Worm (Caenorhabditis elegans): ENCODE data around the gene Y39E4B.13.

DNA sequence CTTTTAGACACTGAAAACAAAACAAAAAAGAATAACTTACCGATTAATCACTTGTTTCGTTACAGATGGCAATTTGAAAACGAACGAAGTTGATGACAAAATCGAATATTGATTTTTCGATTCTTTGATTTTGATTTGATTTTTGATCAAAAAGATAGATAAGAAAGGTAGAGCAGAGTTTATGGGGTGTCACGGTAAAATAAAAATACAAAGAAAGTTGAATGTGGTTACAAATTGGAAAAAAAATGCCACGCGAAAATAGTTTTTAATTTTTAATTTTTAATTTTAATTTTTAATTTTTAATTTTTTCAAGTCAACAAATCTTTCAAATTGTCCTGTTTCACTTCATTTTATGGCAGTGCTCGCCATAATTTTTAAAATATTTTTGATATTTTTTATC, 35.6 kb upstream of the Y39E4B.13 start, which contains the start of gene F54F12.1:
- TF ChIP-seq mep-1 (tag; optimal IDR thresholded peaks at IDR 0.05) (no peak), ama-1 (optimal IDR thresholded peaks at IDR 0.05) (no peak), lin-15B (tag; optimal IDR thresholded peaks at IDR 0.05) (no peak)

Data from whole organism, L1 larva.